Fruit fly (Drosophila melanogaster) whole organism, adult: ENCODE measurements around the gene Ufd4.

Experiments
- tj ChIP-seq: fragments of 200-800 bp; sonication (Bioruptor generic); optimal IDR thresholded peaks from 3 replicates; lab custom pipeline; 2017; ENCODE audit warnings: missing biosample characterization, mild to moderate bottlenecking, missing genetic modification characterization, moderate library complexity
- toe ChIP-seq: fragments of 200-800 bp; sonication (Bioruptor generic); optimal IDR thresholded peaks from 2 replicates; lab custom pipeline; 2016; ENCODE audit warnings: missing biosample characterization, missing genetic modification characterization

- TF ChIP-seq toe (GFP tag; lab: Kevin White, UChicago) (no peak), tj (GFP tag; lab: Kevin White, UChicago) (no peak)
Measured at dm6 chr2L:10280772-10281171, 11.4 kb downstream of the Ufd4 start, which contains the start of gene CG34043.
